Worm (Caenorhabditis elegans) whole organism, L3 larva: Measurements from ENCODE around the gene F57B7.2.
A peak's percentile ranks its signal among the peaks of the same experiment; 100 is the strongest.

Source experiments
- R02D3.7 ChIP-seq: fragments of 150-350 bp; optimal IDR thresholded peaks from 2 replicates; lab custom pipeline; 2014; ENCODE audit warnings: missing biosample characterization, missing genetic modification characterization
- ZK546.5 ChIP-seq: sonication (generic microtip); optimal IDR thresholded peaks from 2 replicates; lab custom pipeline; 2017; ENCODE audit warnings: missing biosample characterization, missing genetic modification characterization
- aly-2 ChIP-seq: fragments of 150-350 bp; optimal IDR thresholded peaks from 2 replicates; lab custom pipeline; 2014; ENCODE audit warnings: missing biosample characterization, missing genetic modification characterization
- ceh-16 ChIP-seq: sonication (generic microtip); optimal IDR thresholded peaks from 2 replicates; lab custom pipeline; 2017; ENCODE audit warnings: missing biosample characterization, missing genetic modification characterization
- ceh-28 ChIP-seq: fragments of 150-350 bp; optimal IDR thresholded peaks from 2 replicates; lab custom pipeline; 2014; ENCODE audit warnings: missing biosample characterization, missing genetic modification reagents, missing genetic modification characterization
- ceh-82 ChIP-seq: fragments of 150-350 bp; optimal IDR thresholded peaks from 2 replicates; lab custom pipeline; 2014; ENCODE audit warnings: missing biosample characterization, missing genetic modification characterization
- ceh-9 ChIP-seq: sonication (generic microtip); optimal IDR thresholded peaks from 2 replicates; lab custom pipeline; 2018; ENCODE audit warnings: missing biosample characterization, missing genetic modification characterization
- daf-12 ChIP-seq: fragments of 150-350 bp; optimal IDR thresholded peaks from 2 replicates; lab custom pipeline; 2014; ENCODE audit warnings: missing biosample characterization, missing genetic modification reagents, missing genetic modification characterization
- egl-27 ChIP-seq: sonication (generic microtip); optimal IDR thresholded peaks from 4 replicates; lab custom pipeline; 2017; ENCODE audit warnings: missing biosample characterization, missing genetic modification reagents, missing genetic modification characterization
- egl-5 ChIP-seq: fragments of 150-350 bp; optimal IDR thresholded peaks from 2 replicates; lab custom pipeline; 2017; ENCODE audit warnings: missing biosample characterization, missing genetic modification reagents, missing genetic modification characterization, inconsistent platforms
- elt-1 ChIP-seq: fragments of 150-350 bp; optimal IDR thresholded peaks from 2 replicates; lab custom pipeline; 2014; ENCODE audit warnings: missing biosample characterization, missing genetic modification characterization
- elt-3 ChIP-seq, 3 experiments: fragments of 150-350 bp in 1 of 3; sonication (generic microtip) in 2 of 3; optimal IDR thresholded peaks; 2 replicates in 2 of 3; 4 replicates in 1 of 3; lab custom pipeline; 2014 to 2017; ENCODE audit warnings: missing biosample characterization in 3 of 3, missing genetic modification characterization in 3 of 3
- eor-1 ChIP-seq, 2 experiments: fragments of 150-350 bp; optimal IDR thresholded peaks; 2 replicates each; lab custom pipeline; 2014 to 2018; ENCODE audit warnings: missing biosample characterization in 2 of 2, missing genetic modification characterization in 2 of 2
- fkh-10 ChIP-seq: sonication (generic microtip); optimal IDR thresholded peaks from 2 replicates; lab custom pipeline; 2017; ENCODE audit warnings: missing biosample characterization, missing genetic modification reagents, missing genetic modification characterization
- fkh-2 ChIP-seq: fragments of 150-350 bp; optimal IDR thresholded peaks from 2 replicates; lab custom pipeline; 2014; ENCODE audit warnings: missing biosample characterization, missing genetic modification reagents, missing genetic modification characterization
- fos-1 ChIP-seq: fragments of 150-350 bp; optimal IDR thresholded peaks from 2 replicates; lab custom pipeline; 2014; ENCODE audit warnings: missing biosample characterization, missing genetic modification characterization
- hmg-11 ChIP-seq: sonication (generic microtip); optimal IDR thresholded peaks from 2 replicates; lab custom pipeline; 2016; ENCODE audit warnings: missing genetic modification characterization, missing compliant biosample characterization
- lin-15B ChIP-seq: fragments of 150-350 bp; optimal IDR thresholded peaks from 2 replicates; lab custom pipeline; 2014; ENCODE audit warnings: missing biosample characterization, missing genetic modification characterization
- lsy-12 ChIP-seq: sonication (generic microtip); optimal IDR thresholded peaks from 2 replicates; lab custom pipeline; 2016; ENCODE audit warnings: mild to moderate bottlenecking, missing genetic modification characterization, missing compliant biosample characterization
- mml-1 ChIP-seq: fragments of 150-350 bp; sonication (generic microtip); optimal IDR thresholded peaks from 3 replicates; lab custom pipeline; 2014; ENCODE audit warnings: missing biosample characterization, missing genetic modification characterization
- nfya-1 ChIP-seq: sonication (generic microtip); optimal IDR thresholded peaks from 2 replicates; lab custom pipeline; 2017; ENCODE audit warnings: missing genetic modification characterization, mild to moderate bottlenecking, missing compliant biosample characterization, antibody characterized with exemption, moderate library complexity; ENCODE audit not compliant: insufficient read depth
- nhr-11 ChIP-seq: fragments of 150-350 bp; optimal IDR thresholded peaks from 2 replicates; lab custom pipeline; 2014; ENCODE audit warnings: missing biosample characterization, missing genetic modification characterization
- nhr-12 ChIP-seq: fragments of 150-350 bp; optimal IDR thresholded peaks from 2 replicates; lab custom pipeline; 2014; ENCODE audit warnings: missing biosample characterization, missing genetic modification characterization
- nhr-23 ChIP-seq: fragments of 150-350 bp; optimal IDR thresholded peaks from 2 replicates; lab custom pipeline; 2014; ENCODE audit warnings: missing biosample characterization, missing genetic modification reagents, missing genetic modification characterization
- nhr-237 ChIP-seq: fragments of 150-350 bp; optimal IDR thresholded peaks from 2 replicates; lab custom pipeline; 2014; ENCODE audit warnings: missing biosample characterization, missing genetic modification characterization
- nhr-43 ChIP-seq: sonication (generic microtip); optimal IDR thresholded peaks from 2 replicates; lab custom pipeline; 2016; ENCODE audit warnings: mild to moderate bottlenecking, missing genetic modification characterization, missing compliant biosample characterization; ENCODE audit not compliant: poor library complexity, severe bottlenecking
- nhr-67 ChIP-seq: fragments of 150-350 bp; optimal IDR thresholded peaks from 2 replicates; lab custom pipeline; 2014; ENCODE audit warnings: missing biosample characterization, missing genetic modification characterization
- nhr-76 ChIP-seq: fragments of 150-350 bp; sonication (generic microtip); optimal IDR thresholded peaks from 5 replicates; lab custom pipeline; 2014; ENCODE audit warnings: missing biosample characterization, missing genetic modification characterization
- nhr-77 ChIP-seq: fragments of 150-350 bp; optimal IDR thresholded peaks from 2 replicates; lab custom pipeline; 2014; ENCODE audit warnings: missing biosample characterization, missing genetic modification characterization
- pha-4 ChIP-seq: fragments of 150-350 bp; optimal IDR thresholded peaks from 2 replicates; lab custom pipeline; 2014; ENCODE audit warnings: missing biosample characterization, missing genetic modification reagents, missing genetic modification characterization
- pqm-1 ChIP-seq: fragments of 150-350 bp; optimal IDR thresholded peaks from 2 replicates; lab custom pipeline; 2017; ENCODE audit warnings: missing biosample characterization, missing genetic modification characterization, inconsistent platforms
- sea-2 ChIP-seq: fragments of 150-350 bp; sonication (generic microtip); optimal IDR thresholded peaks from 4 replicates; lab custom pipeline; 2014; ENCODE audit warnings: missing biosample characterization, missing genetic modification reagents, missing genetic modification characterization
- snpc-4 ChIP-seq: fragments of 150-350 bp; optimal IDR thresholded peaks from 2 replicates; lab custom pipeline; 2014; ENCODE audit warnings: missing biosample characterization, missing genetic modification characterization
- tbx-2 ChIP-seq: sonication (generic microtip); optimal IDR thresholded peaks from 2 replicates; lab custom pipeline; 2016; ENCODE audit warnings: mild to moderate bottlenecking, missing genetic modification characterization, missing compliant biosample characterization
- unc-39 ChIP-seq: sonication (generic microtip); optimal IDR thresholded peaks from 4 replicates; lab custom pipeline; 2017; ENCODE audit warnings: missing biosample characterization, missing genetic modification characterization
- unc-62 ChIP-seq: fragments of 150-350 bp; sonication (generic microtip); optimal IDR thresholded peaks from 4 replicates; lab custom pipeline; 2014; ENCODE audit warnings: missing biosample characterization, missing genetic modification reagents, missing genetic modification characterization
- ztf-11 ChIP-seq: fragments of 150-350 bp; optimal IDR thresholded peaks from 2 replicates; lab custom pipeline; 2014; ENCODE audit warnings: missing biosample characterization, missing genetic modification characterization

Gene F57B7.2

ce11 chrV:11438464-11438863, 4.9 kb downstream of the F57B7.2 start, which contains the start of gene dmsr-1:
Gene dmsr-1 (plus strand): TSS chrV:11438764.
- no peak for TF ChIP-seq nhr-237 (tag; lab: Kevin White, UChicago)
- TF ChIP-seq nhr-67 (tag; lab: Kevin White, UChicago), result no peak
- no peak for TF ChIP-seq egl-27 (tag; lab: Kevin White, UChicago)
- no peak for TF ChIP-seq egl-5
- no peak for TF ChIP-seq ztf-11 (tag; lab: Kevin White, UChicago)
- TF ChIP-seq nhr-76, result no peak
- no peak for TF ChIP-seq unc-62 (GFP tag; lab: Kevin White, UChicago)
- no peak for TF ChIP-seq fos-1 (tag; lab: Kevin White, UChicago)
- TF ChIP-seq nhr-11 (tag; lab: Kevin White, UChicago), result no peak
- TF ChIP-seq sea-2, result no peak

DNA sequence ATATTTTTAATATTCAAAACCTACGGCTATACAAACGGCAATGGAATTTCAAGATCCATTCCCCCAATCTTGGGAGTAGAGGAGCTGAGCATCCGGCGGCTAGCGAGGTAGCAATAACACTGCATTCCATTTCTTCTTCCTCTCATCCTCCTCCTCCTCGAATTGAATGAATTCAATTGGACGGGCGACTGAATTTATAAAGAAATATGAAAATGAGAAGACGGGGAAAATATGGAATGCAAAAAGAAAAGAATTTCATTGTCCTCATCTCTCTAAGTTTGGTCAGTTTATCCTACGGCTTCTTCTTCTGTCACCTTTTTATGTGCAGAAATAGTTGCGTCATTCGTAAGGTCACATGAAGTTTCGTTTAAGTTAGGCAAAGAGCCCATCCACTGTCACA, 7.0 kb downstream of the F57B7.2 start:
- no peak for TF ChIP-seq snpc-4 (tag; lab: Kevin White, UChicago)
- TF ChIP-seq pha-4 (tag; lab: Kevin White, UChicago), result no peak
- no peak for TF ChIP-seq nhr-23
- no peak for TF ChIP-seq fkh-2
- TF ChIP-seq egl-27 (tag; lab: Kevin White, UChicago), result no peak
- TF ChIP-seq nhr-67 (tag; lab: Kevin White, UChicago), result no peak

DNA sequence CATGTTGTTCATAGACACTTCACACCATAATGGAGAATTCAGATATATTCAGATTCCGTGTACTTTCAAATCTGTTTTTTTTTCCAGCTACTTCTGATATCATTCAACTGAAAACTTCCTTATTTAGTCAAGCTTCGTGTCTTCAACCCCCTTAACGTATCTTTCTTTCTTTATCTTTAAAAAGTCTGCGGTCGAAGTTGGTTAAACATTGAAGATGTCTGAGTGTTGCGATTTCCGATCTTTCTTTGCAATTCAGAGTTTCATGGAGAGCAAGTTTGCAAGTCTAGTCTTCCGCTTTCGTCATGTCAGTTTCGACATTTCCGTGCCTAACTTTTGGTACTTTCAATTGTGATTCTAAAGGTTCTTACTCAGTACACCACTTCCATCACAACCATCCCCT, 8.2 kb downstream of the F57B7.2 start:
- TF ChIP-seq ZK546.5 (no peak), R02D3.7 (no peak), lsy-12 (tag; lab: Kevin White, UChicago) (no peak), ceh-82 (tag; lab: Kevin White, UChicago) (no peak), ceh-9 (no peak), eor-1 (tag; optimal IDR thresholded peaks at IDR 0.05; lab: Kevin White, UChicago) (no peak), mml-1 (no peak), nfya-1 (tag; lab: Kevin White, UChicago) (no peak), lin-15B (tag; lab: Kevin White, UChicago) (no peak), nhr-76 (no peak), nhr-12 (tag; lab: Kevin White, UChicago) (no peak), fos-1 (tag; lab: Kevin White, UChicago) (no peak), unc-39 (tag; lab: Kevin White, UChicago) (no peak), unc-62 (GFP tag; lab: Kevin White, UChicago) (no peak), elt-3 (tag; optimal IDR thresholded peaks at IDR 0.05; lab: Kevin White, UChicago) (no peak), nhr-67 (tag; lab: Kevin White, UChicago) (no peak), hmg-11 (no peak), nhr-43 (tag; lab: Kevin White, UChicago) (no peak), ceh-16 (tag; lab: Kevin White, UChicago) (no peak), nhr-77 (tag; lab: Kevin White, UChicago) (no peak)

ce11 chrV:11430823-11431222, 12.6 kb downstream of the F57B7.2 start:
- no peak for TF ChIP-seq nhr-12 (tag; lab: Kevin White, UChicago)
- TF ChIP-seq lsy-12 (tag; lab: Kevin White, UChicago), result no peak
- TF ChIP-seq fkh-2, result no peak
- no peak for TF ChIP-seq daf-12
- TF ChIP-seq fkh-10, result peak; percentile 72

DNA sequence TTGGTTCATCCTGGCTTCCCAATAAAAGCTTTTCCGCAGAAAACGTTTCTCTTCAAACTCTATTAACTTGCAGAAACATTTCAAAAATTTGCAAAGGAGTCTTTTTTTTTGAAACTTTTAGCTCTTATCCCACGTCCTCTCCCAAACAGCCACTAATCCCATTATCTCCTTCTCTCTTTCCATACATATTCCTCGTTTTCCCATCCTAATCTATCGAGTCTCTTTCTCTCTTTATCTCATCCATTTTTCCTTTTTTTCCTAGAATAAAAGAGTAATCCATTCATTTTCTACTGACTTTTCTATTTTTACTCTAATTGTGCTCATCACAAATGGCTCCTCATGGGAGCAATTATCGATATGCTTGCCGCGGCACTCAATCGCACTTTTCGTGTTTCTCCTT, 14.7 kb downstream of the F57B7.2 start:
- TF ChIP-seq fos-1 (tag; lab: Kevin White, UChicago) (no peak), nhr-77 (tag; lab: Kevin White, UChicago) (no peak), hmg-11 (no peak), daf-12 (no peak), tbx-2 (peak; percentile 42), nfya-1 (tag; lab: Kevin White, UChicago) (peak; percentile 9), sea-2 (no peak)

DNA sequence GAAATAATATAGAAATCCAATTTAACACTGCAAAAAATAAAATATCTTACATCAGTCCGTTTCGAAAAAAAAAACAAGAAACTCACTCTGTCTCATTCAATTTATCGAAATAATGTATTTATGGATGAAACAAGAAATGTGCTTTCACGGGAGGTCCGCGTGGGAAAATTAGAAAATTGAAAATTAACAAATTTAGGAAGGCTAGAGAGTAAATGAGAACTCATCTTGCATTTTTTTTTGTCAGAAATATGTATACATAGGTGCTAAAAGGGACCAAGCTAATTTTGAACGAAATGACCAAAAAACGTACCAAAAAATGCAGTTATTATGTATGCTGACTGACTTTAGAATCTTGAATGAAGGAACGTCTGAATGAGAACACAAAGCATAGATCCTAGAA, 18.8 kb downstream of the F57B7.2 start, which contains the start of gene T26H10.2:
T26H10.2 (minus strand) TSS at position 101 of the 400 bp plus-strand sequence.
- TF ChIP-seq hmg-11 (no peak), lsy-12 (tag; lab: Kevin White, UChicago) (no peak), ceh-9 (no peak), daf-12 (no peak), elt-1 (tag; lab: Kevin White, UChicago) (no peak), unc-62 (GFP tag; lab: Kevin White, UChicago) (no peak), pha-4 (tag; lab: Kevin White, UChicago) (no peak), ceh-28 (tag; lab: Kevin White, UChicago) (no peak), aly-2 (tag; lab: Kevin White, UChicago) (no peak), nhr-43 (tag; lab: Kevin White, UChicago) (no peak), sea-2 (no peak), ZK546.5 (no peak), pqm-1 (tag; lab: Kevin White, UChicago) (no peak), mml-1 (no peak)
